Worm (Caenorhabditis elegans) whole organism, L2 larva: ENCODE results near the gene eif-2A.

Experiments used
- R02D3.7 ChIP-seq: fragments of 150-350 bp; optimal IDR thresholded peaks from 2 replicates; lab custom pipeline; 2014; ENCODE audit warnings: missing biosample characterization, missing genetic modification characterization
- ama-1 ChIP-seq: fragments of 150-350 bp; optimal IDR thresholded peaks from 2 replicates; lab custom pipeline; 2018; ENCODE audit warnings: inconsistent platforms
- elt-3 ChIP-seq: sonication (generic microtip); optimal IDR thresholded peaks from 2 replicates; lab custom pipeline; 2017; ENCODE audit warnings: missing biosample characterization, missing genetic modification characterization
- lsy-2 ChIP-seq, 2 experiments: fragments of 150-350 bp in 1 of 2; sonication (generic microtip) in 1 of 2; optimal IDR thresholded peaks; 2 replicates each; lab custom pipeline; 2014 to 2017; ENCODE audit warnings: missing biosample characterization in 2 of 2, missing genetic modification characterization in 2 of 2
- mab-5 ChIP-seq: fragments of 150-350 bp; optimal IDR thresholded peaks from 2 replicates; lab custom pipeline; 2014; ENCODE audit warnings: missing biosample characterization, missing genetic modification characterization
- mdl-1 ChIP-seq, 2 experiments: fragments of 150-350 bp in 1 of 2; sonication (generic microtip) in 1 of 2; optimal IDR thresholded peaks; 2 replicates each; lab custom pipeline; 2017; ENCODE audit warnings: missing biosample characterization in 2 of 2, missing genetic modification characterization in 2 of 2
- nhr-11 ChIP-seq: fragments of 150-350 bp; optimal IDR thresholded peaks from 2 replicates; lab custom pipeline; 2014; ENCODE audit warnings: missing biosample characterization, missing genetic modification characterization
- nhr-129 ChIP-seq: fragments of 150-350 bp; optimal IDR thresholded peaks from 2 replicates; lab custom pipeline; 2014; ENCODE audit warnings: missing biosample characterization, missing genetic modification characterization
- nhr-23 ChIP-seq: fragments of 150-350 bp; optimal IDR thresholded peaks from 2 replicates; lab custom pipeline; 2014; ENCODE audit warnings: missing biosample characterization, missing genetic modification reagents, missing genetic modification characterization
- skn-1 ChIP-seq: sonication (generic microtip); optimal IDR thresholded peaks from 2 replicates; lab custom pipeline; 2017; ENCODE audit warnings: missing biosample characterization, missing genetic modification characterization
- snpc-4 ChIP-seq: fragments of 150-350 bp; optimal IDR thresholded peaks from 2 replicates; lab custom pipeline; 2014; ENCODE audit warnings: missing biosample characterization, missing genetic modification characterization
- ztf-1 ChIP-seq: fragments of 200-800 bp; sonication (Bioruptor generic); conservative IDR thresholded peaks from 2 replicates; pipeline ENCODE4 v1.3.6; 2022; ENCODE audit warnings: missing genetic modification characterization, missing compliant biosample characterization

- no peak for TF ChIP-seq elt-3 (tag; lab: Kevin White, UChicago)
- TF ChIP-seq mdl-1 (tag; optimal IDR thresholded peaks at IDR 0.05; lab: Kevin White, UChicago), result no peak
- TF ChIP-seq R02D3.7 (tag; lab: Kevin White, UChicago), result no peak
- TF ChIP-seq nhr-129 (tag; lab: Kevin White, UChicago), result no peak
- no peak for TF ChIP-seq ama-1 (lab: Kevin White, UChicago)
- no peak for TF ChIP-seq nhr-11 (tag; lab: Kevin White, UChicago)
- peak; percentile 18 to 75 for TF ChIP-seq lsy-2 (tag; optimal IDR thresholded peaks at IDR 0.05; lab: Kevin White, UChicago)
- TF ChIP-seq mab-5 (tag; lab: Kevin White, UChicago), result no peak
- no peak for TF ChIP-seq snpc-4
- TF ChIP-seq nhr-23, result no peak
- no peak for TF ChIP-seq ztf-1 (GFP tag; lab: Robert Waterston, UW)
- TF ChIP-seq skn-1 (tag; lab: Kevin White, UChicago), result no peak
Observed at ce11 chrII:10395303-10395757, 21.3 kb upstream of the eif-2A start, which contains the start of gene T09F3.4.
